Fruit fly (Drosophila melanogaster): ENCODE data around the gene ems.

DNA sequence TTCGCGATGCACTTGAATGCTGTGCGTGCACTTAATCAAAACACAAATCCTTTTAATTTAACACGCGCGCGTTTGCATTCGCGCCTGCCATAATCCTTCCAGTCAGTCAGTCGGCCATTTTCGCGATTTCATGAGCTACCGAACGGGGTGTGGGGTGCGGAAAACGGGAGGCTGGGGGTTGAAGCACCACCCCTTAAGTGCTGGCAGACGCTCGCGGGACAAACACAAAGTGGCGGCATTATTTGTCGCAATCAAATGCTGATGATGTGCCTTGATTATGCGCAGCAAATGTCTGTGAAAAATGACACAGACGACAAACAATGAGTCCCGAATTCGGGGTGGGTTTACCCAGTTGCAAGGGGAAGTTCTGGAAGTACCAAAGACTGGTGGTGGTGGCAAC is 6.1 kb upstream of the ems start:
- TF ChIP-seq twi (tag; optimal IDR thresholded peaks at IDR 0.05), result no peak
- TF ChIP-seq CG10366 (GFP tag; IDR thresholded peaks at IDR 0.05), result no peak
- TF ChIP-seq slbo (GFP tag; IDR thresholded peaks at IDR 0.05), result no peak
- TF ChIP-seq CG34224 (GFP tag; IDR thresholded peaks at IDR 0.05; ENCODE audit: partially characterized antibody), result no peak
- TF ChIP-seq rib (GFP tag; IDR thresholded peaks at IDR 0.05), result no peak
- TF ChIP-seq GATAe (GFP tag; conservative IDR thresholded peaks at IDR 0.05), result no peak

Measured in whole organism, embryonic.